In genomic region chr2L:19230518-19230917, dm6 we compare ENCODE assay signal across 4 fruit fly cellular contexts.
TF ChIP-seq lines count a peak whose summit lies in the region.

No protein-coding gene starts in this region.

- no peak for TF ChIP-seq CTCF in whole organism, embryonic (GFP tag; optimal IDR thresholded peaks at IDR 0.05; lab: Kevin White, UChicago)

TF ChIP-seq in whole organism, 6 proteins besides CTCF, POLR2A, EP300 and RAD21:
- peak; percentile 21 for TF ChIP-seq pan (optimal IDR thresholded peaks at IDR 0.05; lab: Kevin White, UChicago)
- no peak for TF ChIP-seq CG8478 (optimal IDR thresholded peaks at IDR 0.05; lab: Kevin White, UChicago)

TF ChIP-seq in whole organism, embryonic, 481 proteins besides CTCF, POLR2A, EP300 and RAD21:
- TF ChIP-seq eve (GFP tag; optimal IDR thresholded peaks at IDR 0.05; lab: Kevin White, UChicago) (no peak), Ets65A (GFP tag; lab: Kevin White, UChicago) (peak; percentile 59)

TF ChIP-seq in whole organism, prepupa, 60 proteins besides CTCF, POLR2A, EP300 and RAD21:
- TF ChIP-seq CG31627 (GFP tag; optimal IDR thresholded peaks at IDR 0.05; lab: Kevin White, UChicago) (peak; percentile 16), cyc (GFP tag; optimal IDR thresholded peaks at IDR 0.05; lab: Kevin White, UChicago) (peak; percentile 12), CG1621 (tag; optimal IDR thresholded peaks at IDR 0.05; lab: Kevin White, UChicago) (no peak), ss (GFP tag; optimal IDR thresholded peaks at IDR 0.05; lab: Kevin White, UChicago) (no peak), CG32006 (GFP tag; optimal IDR thresholded peaks at IDR 0.05; lab: Kevin White, UChicago) (no peak), CG3919 (GFP tag; optimal IDR thresholded peaks at IDR 0.05; lab: Kevin White, UChicago) (no peak), net (GFP tag; optimal IDR thresholded peaks at IDR 0.05; lab: Kevin White, UChicago) (no peak), CG7368 (GFP tag; optimal IDR thresholded peaks at IDR 0.05; lab: Kevin White, UChicago) (no peak), esn (GFP tag; optimal IDR thresholded peaks at IDR 0.05; lab: Kevin White, UChicago) (peak; percentile 42), Gug (GFP tag; IDR thresholded peaks at IDR 0.05; lab: Robert Waterston, UW) (no peak), Hr39 (GFP tag; optimal IDR thresholded peaks at IDR 0.05; lab: Kevin White, UChicago) (peak; percentile 22), pdm3 (GFP tag; optimal IDR thresholded peaks at IDR 0.05; lab: Kevin White, UChicago) (no peak), salr (GFP tag; optimal IDR thresholded peaks at IDR 0.05; lab: Kevin White, UChicago) (no peak), Smox (GFP tag; optimal IDR thresholded peaks at IDR 0.05; lab: Kevin White, UChicago) (peak; percentile 35), svp (GFP tag; lab: Kevin White, UChicago) (peak; percentile 67), Eip93F (GFP tag; optimal IDR thresholded peaks at IDR 0.05; lab: Kevin White, UChicago) (no peak), Eip78C (GFP tag; lab: Kevin White, UChicago) (peak; percentile 33), fkh (GFP tag; optimal IDR thresholded peaks at IDR 0.05; lab: Kevin White, UChicago) (no peak), Met (GFP tag; optimal IDR thresholded peaks at IDR 0.05; lab: Kevin White, UChicago) (peak; percentile 39), topi (GFP tag; optimal IDR thresholded peaks at IDR 0.05; lab: Kevin White, UChicago) (peak; percentile 20), Ets21C (GFP tag; optimal IDR thresholded peaks at IDR 0.05; lab: Kevin White, UChicago) (peak; percentile 17), CG10631 (GFP tag; optimal IDR thresholded peaks at IDR 0.05; lab: Kevin White, UChicago) (no peak), Hr38 (GFP tag; optimal IDR thresholded peaks at IDR 0.05; lab: Kevin White, UChicago) (no peak), Ets96B (tag; optimal IDR thresholded peaks at IDR 0.05; lab: Kevin White, UChicago) (no peak)

TF ChIP-seq in whole organism, wandering third instar larva, 38 proteins besides CTCF, POLR2A, EP300 and RAD21:
- no peak for TF ChIP-seq dsf (GFP tag; optimal IDR thresholded peaks at IDR 0.05; lab: Kevin White, UChicago; ENCODE audit: borderline replicate concordance)
- peak; percentile 16 for TF ChIP-seq psq (GFP tag; optimal IDR thresholded peaks at IDR 0.05; lab: Kevin White, UChicago)
- TF ChIP-seq Jra (GFP tag; optimal IDR thresholded peaks at IDR 0.05; lab: Kevin White, UChicago): no peak
- no peak for TF ChIP-seq brk (GFP tag; optimal IDR thresholded peaks at IDR 0.05; lab: Kevin White, UChicago)
- TF ChIP-seq HLH106 (tag; optimal IDR thresholded peaks at IDR 0.05; lab: Kevin White, UChicago): peak; percentile 19
- TF ChIP-seq N (GFP tag; optimal IDR thresholded peaks at IDR 0.05; lab: Kevin White, UChicago): no peak
- no peak for TF ChIP-seq usp (GFP tag; optimal IDR thresholded peaks at IDR 0.05; lab: Kevin White, UChicago)
- no peak for TF ChIP-seq Hr78 (GFP tag; optimal IDR thresholded peaks at IDR 0.05; lab: Kevin White, UChicago)
- peak; percentile 32 for TF ChIP-seq h (GFP tag; optimal IDR thresholded peaks at IDR 0.05; lab: Kevin White, UChicago)
- TF ChIP-seq pan (optimal IDR thresholded peaks at IDR 0.05; lab: Kevin White, UChicago): no peak
- no peak for TF ChIP-seq Myc (optimal IDR thresholded peaks at IDR 0.05; lab: Kevin White, UChicago)
- no peak for TF ChIP-seq rgr (GFP tag; optimal IDR thresholded peaks at IDR 0.05; lab: Kevin White, UChicago)
- no peak for TF ChIP-seq Hr83 (GFP tag; optimal IDR thresholded peaks at IDR 0.05; lab: Kevin White, UChicago; ENCODE audit: poor library complexity, severe bottlenecking)
- no peak for TF ChIP-seq Dfd (GFP tag; optimal IDR thresholded peaks at IDR 0.05; lab: Kevin White, UChicago)
- TF ChIP-seq br (GFP tag; optimal IDR thresholded peaks at IDR 0.05; lab: Kevin White, UChicago): no peak
- no peak for TF ChIP-seq sage (GFP tag; optimal IDR thresholded peaks at IDR 0.05; lab: Kevin White, UChicago)
- peak; percentile 15 for TF ChIP-seq fru (GFP tag; optimal IDR thresholded peaks at IDR 0.05; lab: Kevin White, UChicago)
- no peak for TF ChIP-seq CG32264 (GFP tag; optimal IDR thresholded peaks at IDR 0.05; lab: Kevin White, UChicago)
- TF ChIP-seq Sp1 (GFP tag; optimal IDR thresholded peaks at IDR 0.05; lab: Kevin White, UChicago): no peak
- no peak for TF ChIP-seq Rel (GFP tag; optimal IDR thresholded peaks at IDR 0.05; lab: Kevin White, UChicago)
- no peak for TF ChIP-seq Rel (tag; optimal IDR thresholded peaks at IDR 0.05; lab: Kevin White, UChicago)
- TF ChIP-seq CG9705 (GFP tag; optimal IDR thresholded peaks at IDR 0.05; lab: Kevin White, UChicago): no peak
- peak; percentile 23 for TF ChIP-seq OdsH (GFP tag; optimal IDR thresholded peaks at IDR 0.05; lab: Kevin White, UChicago)
- TF ChIP-seq Hnf4 (GFP tag; optimal IDR thresholded peaks at IDR 0.05; lab: Kevin White, UChicago): no peak
- TF ChIP-seq GATAd (GFP tag; optimal IDR thresholded peaks at IDR 0.05; lab: Kevin White, UChicago): no peak
- no peak for TF ChIP-seq Abd-B (GFP tag; optimal IDR thresholded peaks at IDR 0.05; lab: Kevin White, UChicago)
- TF ChIP-seq CrebA (GFP tag; optimal IDR thresholded peaks at IDR 0.05; lab: Kevin White, UChicago; ENCODE audit: borderline replicate concordance): no peak
- TF ChIP-seq woc (GFP tag; optimal IDR thresholded peaks at IDR 0.05; lab: Kevin White, UChicago): peak; percentile 40
- TF ChIP-seq lola (GFP tag; optimal IDR thresholded peaks at IDR 0.05; lab: Kevin White, UChicago): no peak
- no peak for TF ChIP-seq Dif (GFP tag; optimal IDR thresholded peaks at IDR 0.05; lab: Kevin White, UChicago; ENCODE audit: partially characterized antibody)
- no peak for TF ChIP-seq Vsx2 (GFP tag; optimal IDR thresholded peaks at IDR 0.05; lab: Kevin White, UChicago; ENCODE audit: partially characterized antibody)
- no peak for TF ChIP-seq dl (GFP tag; optimal IDR thresholded peaks at IDR 0.05; lab: Kevin White, UChicago; ENCODE audit: insufficient read depth in 1 of 2, partially characterized antibody in 2 of 2)
- TF ChIP-seq sv (GFP tag; optimal IDR thresholded peaks at IDR 0.05; lab: Kevin White, UChicago): no peak
- TF ChIP-seq Mio (GFP tag; optimal IDR thresholded peaks at IDR 0.05; lab: Kevin White, UChicago): no peak
- no peak for TF ChIP-seq jim (GFP tag; optimal IDR thresholded peaks at IDR 0.05; lab: Kevin White, UChicago)
- TF ChIP-seq foxo (GFP tag; optimal IDR thresholded peaks at IDR 0.05; lab: Kevin White, UChicago): peak in 1 of 2 experiments; percentile 8
- TF ChIP-seq tai (GFP tag; optimal IDR thresholded peaks at IDR 0.05; lab: Kevin White, UChicago): no peak
- no peak for TF ChIP-seq dmrt93B (GFP tag; optimal IDR thresholded peaks at IDR 0.05; lab: Kevin White, UChicago)
- TF ChIP-seq ey (GFP tag; optimal IDR thresholded peaks at IDR 0.05; lab: Kevin White, UChicago): peak; percentile 13
